Fruit fly (Drosophila melanogaster) whole organism, pupa: ENCODE results near the gene CG33647.
A peak's percentile ranks its signal among the peaks of the same experiment; 100 is the strongest.

ENCODE experiments used
- CG10348 ChIP-seq: fragments of 200-800 bp; sonication (Bioruptor generic); IDR thresholded peaks from 2 replicates; pipeline ENCODE4 v1.3.6; 2022; ENCODE audit warnings: missing biosample characterization, missing genetic modification characterization
- CG12605 ChIP-seq: fragments of 200-800 bp; sonication (Bioruptor generic); IDR thresholded peaks from 2 replicates; pipeline ENCODE4 v1.3.6; 2022; ENCODE audit warnings: missing biosample characterization, missing genetic modification characterization
- CG13204 ChIP-seq: fragments of 200-800 bp; sonication (Bioruptor generic); optimal IDR thresholded peaks from 2 replicates; lab custom pipeline; 2018; ENCODE audit warnings: missing biosample characterization, mild to moderate bottlenecking, missing genetic modification characterization, moderate library complexity
- CG14655 ChIP-seq: fragments of 200-800 bp; sonication (Bioruptor generic); optimal IDR thresholded peaks from 3 replicates; lab custom pipeline; 2017; ENCODE audit warnings: mild to moderate bottlenecking, missing biosample characterization, missing genetic modification reagents, missing genetic modification characterization
- CG15710 ChIP-seq: fragments of 200-800 bp; sonication (Bioruptor generic); optimal IDR thresholded peaks from 2 replicates; lab custom pipeline; 2018; ENCODE audit warnings: missing biosample characterization, mild to moderate bottlenecking, missing genetic modification characterization, moderate library complexity
- CG17806 ChIP-seq: fragments of 200-800 bp; sonication (Bioruptor generic); optimal IDR thresholded peaks from 2 replicates; lab custom pipeline; 2018; ENCODE audit warnings: missing biosample characterization, mild to moderate bottlenecking, missing genetic modification characterization, moderate library complexity
- CG32121 ChIP-seq: fragments of 200-800 bp; sonication (Bioruptor generic); IDR thresholded peaks from 2 replicates; pipeline ENCODE4 v1.3.6; 2022; ENCODE audit warnings: missing biosample characterization, missing genetic modification characterization
- CG34367 ChIP-seq: fragments of 200-800 bp; sonication (Bioruptor generic); optimal IDR thresholded peaks from 2 replicates; lab custom pipeline; 2018; ENCODE audit warnings: missing biosample characterization, mild to moderate bottlenecking, missing genetic modification characterization
- CG4496 ChIP-seq: fragments of 200-800 bp; sonication (Bioruptor generic); IDR thresholded peaks from 3 replicates; pipeline ENCODE4 v1.3.6; 2022; ENCODE audit warnings: missing biosample characterization, missing genetic modification characterization
- CG8159 ChIP-seq: fragments of 200-800 bp; sonication (Bioruptor generic); optimal IDR thresholded peaks from 3 replicates; lab custom pipeline; 2018; ENCODE audit warnings: missing biosample characterization, mild to moderate bottlenecking, missing genetic modification characterization, moderate library complexity
- CG8301 ChIP-seq: fragments of 200-800 bp; sonication (Bioruptor generic); optimal IDR thresholded peaks from 2 replicates; lab custom pipeline; 2018; ENCODE audit warnings: missing biosample characterization, mild to moderate bottlenecking, missing genetic modification characterization
- CG9948 ChIP-seq: fragments of 200-800 bp; sonication (Bioruptor generic); optimal IDR thresholded peaks from 2 replicates; lab custom pipeline; 2018; ENCODE audit warnings: missing biosample characterization, mild to moderate bottlenecking, missing genetic modification characterization, moderate library complexity
- D1 ChIP-seq: fragments of 200-800 bp; sonication (Bioruptor generic); optimal IDR thresholded peaks from 2 replicates; lab custom pipeline; 2018; ENCODE audit warnings: missing biosample characterization, mild to moderate bottlenecking, missing genetic modification characterization, moderate library complexity
- EcR ChIP-seq: fragments of 200-800 bp; sonication (Bioruptor generic); optimal IDR thresholded peaks from 3 replicates; lab custom pipeline; 2019; ENCODE audit warnings: missing biosample characterization, missing genetic modification characterization, mild to moderate bottlenecking, moderate library complexity, missing genetic modification reagents
- Ets98B ChIP-seq: fragments of 200-800 bp; sonication (Bioruptor generic); IDR thresholded peaks from 2 replicates; pipeline ENCODE4 v1.3.6; 2022; ENCODE audit warnings: missing biosample characterization, missing genetic modification characterization
- Pif1A ChIP-seq: fragments of 200-800 bp; sonication (Bioruptor generic); optimal IDR thresholded peaks from 3 replicates; lab custom pipeline; 2016; ENCODE audit warnings: missing biosample characterization, missing genetic modification characterization
- Pif1B ChIP-seq: fragments of 200-800 bp; sonication (Bioruptor generic); optimal IDR thresholded peaks from 3 replicates; lab custom pipeline; 2016; ENCODE audit warnings: missing biosample characterization, missing genetic modification characterization
- Snoo ChIP-seq: fragments of 200-800 bp; sonication (Bioruptor generic); optimal IDR thresholded peaks from 3 replicates; lab custom pipeline; 2017; ENCODE audit warnings: missing biosample characterization, mild to moderate bottlenecking, missing genetic modification characterization, inconsistent platforms
- fd96Ca ChIP-seq: fragments of 200-800 bp; sonication (Bioruptor generic); IDR thresholded peaks from 3 replicates; pipeline ENCODE4 v1.3.6; 2022; ENCODE audit warnings: missing biosample characterization, missing genetic modification characterization
- gl ChIP-seq: fragments of 200-800 bp; sonication (Bioruptor generic); optimal IDR thresholded peaks from 2 replicates; lab custom pipeline; 2018; ENCODE audit warnings: missing biosample characterization, mild to moderate bottlenecking, missing genetic modification characterization
- rn ChIP-seq: fragments of 200-800 bp; sonication (Bioruptor generic); IDR thresholded peaks from 2 replicates; pipeline ENCODE4 v1.3.6; 2022; ENCODE audit warnings: missing biosample characterization, missing genetic modification characterization

Gene CG33647

dm6 chr3L:19237780-19238179 lies 1.6 kb downstream of the CG33647 start:
- TF ChIP-seq D1 (tag; lab: Kevin White, UChicago) (no peak), CG13204 (GFP tag; lab: Kevin White, UChicago) (no peak), CG17806 (tag; lab: Kevin White, UChicago) (no peak), CG9948 (tag; lab: Kevin White, UChicago) (no peak), Pif1A (GFP tag; lab: Kevin White, UChicago) (no peak), CG10348 (GFP tag; lab: Robert Waterston, UW) (no peak)

dm6 chr3L:19251643-19252042 lies 15.5 kb downstream of the CG33647 start:
- TF ChIP-seq gl (tag; lab: Kevin White, UChicago) (no peak), EcR (GFP tag; lab: Kevin White, UChicago) (no peak), CG8159 (tag; lab: Kevin White, UChicago) (no peak), CG4496 (no peak), CG14655 (GFP tag; lab: Kevin White, UChicago) (no peak), CG13204 (GFP tag; lab: Kevin White, UChicago) (no peak), CG10348 (GFP tag; lab: Robert Waterston, UW) (no peak), Ets98B (GFP tag; lab: Robert Waterston, UW) (no peak), CG32121 (GFP tag; lab: Robert Waterston, UW) (no peak), Pif1B (GFP tag; lab: Kevin White, UChicago) (no peak), CG34367 (tag; lab: Kevin White, UChicago) (no peak), CG15710 (no peak), fd96Ca (GFP tag; lab: Robert Waterston, UW) (no peak), Pif1A (GFP tag; lab: Kevin White, UChicago) (no peak), CG9948 (tag; lab: Kevin White, UChicago) (no peak), Snoo (tag; lab: Kevin White, UChicago) (no peak), rn (GFP tag; lab: Robert Waterston, UW) (no peak), CG12605 (GFP tag; lab: Robert Waterston, UW) (no peak), CG8301 (tag; lab: Kevin White, UChicago) (no peak), D1 (tag; lab: Kevin White, UChicago) (no peak)

dm6 chr3L:19254715-19255428 lies 18.7 kb downstream of the CG33647 start, which contains the start of the genes mRpL21 and rept:
TSS of gene mRpL21 (minus strand) at chr3L:19255061.
TSS of gene rept (plus strand) at chr3L:19255340.
- TF ChIP-seq CG9948 (tag; lab: Kevin White, UChicago): no peak
- TF ChIP-seq CG14655 (GFP tag; lab: Kevin White, UChicago): no peak
- no peak for TF ChIP-seq gl (tag; lab: Kevin White, UChicago)
- TF ChIP-seq Pif1B (GFP tag; lab: Kevin White, UChicago): no peak
- no peak for TF ChIP-seq CG8301 (tag; lab: Kevin White, UChicago)
- no peak for TF ChIP-seq rn (GFP tag; lab: Robert Waterston, UW)
- peak; percentile 20 for TF ChIP-seq CG34367 (tag; lab: Kevin White, UChicago)
- no peak for TF ChIP-seq EcR (GFP tag; lab: Kevin White, UChicago)
- TF ChIP-seq CG12605 (GFP tag; lab: Robert Waterston, UW): no peak
- no peak for TF ChIP-seq Pif1A (GFP tag; lab: Kevin White, UChicago)
- peak; percentile 34 for TF ChIP-seq Snoo (tag; lab: Kevin White, UChicago)
- no peak for TF ChIP-seq CG13204 (GFP tag; lab: Kevin White, UChicago)
- peak; percentile 55; the same call in 2 of the 3 replicates for TF ChIP-seq CG4496
- TF ChIP-seq D1 (tag; lab: Kevin White, UChicago): peak; percentile 24
- TF ChIP-seq CG15710: peak; percentile 56
- no peak for TF ChIP-seq CG32121 (GFP tag; lab: Robert Waterston, UW)
- TF ChIP-seq fd96Ca (GFP tag; lab: Robert Waterston, UW): no peak
- TF ChIP-seq CG8159 (tag; lab: Kevin White, UChicago): no peak
- peak; percentile 13 for TF ChIP-seq CG17806 (tag; lab: Kevin White, UChicago)
- TF ChIP-seq Ets98B (GFP tag; lab: Robert Waterston, UW): no peak; the same call in 1 of the 2 replicates
- no peak for TF ChIP-seq CG10348 (GFP tag; lab: Robert Waterston, UW)

dm6 chr3L:19258199-19258598 lies 22.0 kb downstream of the CG33647 start:
- TF ChIP-seq CG8301 (tag; lab: Kevin White, UChicago) (no peak), Pif1B (GFP tag; lab: Kevin White, UChicago) (no peak), CG8159 (tag; lab: Kevin White, UChicago) (no peak), CG32121 (GFP tag; lab: Robert Waterston, UW) (no peak), CG17806 (tag; lab: Kevin White, UChicago) (no peak), fd96Ca (GFP tag; lab: Robert Waterston, UW) (no peak)

dm6 chr3L:19260278-19260803 lies 24.2 kb downstream of the CG33647 start, which contains the start of gene nes:
TSS of gene nes (minus strand) at chr3L:19260679.
- TF ChIP-seq Snoo (tag; lab: Kevin White, UChicago) (peak; percentile 12), CG14655 (GFP tag; lab: Kevin White, UChicago) (no peak), Pif1A (GFP tag; lab: Kevin White, UChicago) (no peak), CG4496 (no peak), EcR (GFP tag; lab: Kevin White, UChicago) (peak; percentile 96), Ets98B (GFP tag; lab: Robert Waterston, UW) (no peak; the same call in 1 of the 2 replicates), fd96Ca (GFP tag; lab: Robert Waterston, UW) (no peak), CG12605 (GFP tag; lab: Robert Waterston, UW) (no peak), CG13204 (GFP tag; lab: Kevin White, UChicago) (no peak), CG8301 (tag; lab: Kevin White, UChicago) (no peak), CG17806 (tag; lab: Kevin White, UChicago) (no peak), CG8159 (tag; lab: Kevin White, UChicago) (no peak), CG10348 (GFP tag; lab: Robert Waterston, UW) (no peak), CG34367 (tag; lab: Kevin White, UChicago) (no peak), Pif1B (GFP tag; lab: Kevin White, UChicago) (no peak), CG9948 (tag; lab: Kevin White, UChicago) (no peak)
- TF ChIP-seq, all 21 proteins: peak for 2
